Fruit fly (Drosophila melanogaster) whole organism, embryonic: ENCODE measurements around the gene CG11095.
A peak's percentile ranks its signal among the peaks of the same experiment; 100 is the strongest.

ENCODE experiments used
- CG14014 ChIP-seq: fragments of 200-800 bp; sonication (Bioruptor generic); IDR thresholded peaks from 2 replicates; pipeline ENCODE4 v1.3.6; 2022; ENCODE audit warnings: missing biosample characterization, missing genetic modification characterization
- CG17385 ChIP-seq: fragments of 200-800 bp; sonication (Bioruptor generic); optimal IDR thresholded peaks from 3 replicates; lab custom pipeline; 2018; ENCODE audit warnings: missing biosample characterization, mild to moderate bottlenecking, missing genetic modification characterization
- Fer3 ChIP-seq: fragments of 200-800 bp; sonication (Bioruptor generic); optimal IDR thresholded peaks from 2 replicates; lab custom pipeline; 2018; ENCODE audit warnings: missing biosample characterization, mild to moderate bottlenecking, missing genetic modification characterization, moderate library complexity
- cas ChIP-seq: fragments of 200-800 bp; sonication (Bioruptor generic); IDR thresholded peaks from 2 replicates; pipeline ENCODE4 v1.3.6; 2022; ENCODE audit warnings: missing biosample characterization, missing genetic modification characterization
- hth ChIP-seq: fragments of >200 bp; optimal IDR thresholded peaks from 2 replicates; lab custom pipeline; 2017; ENCODE audit warnings: inconsistent platforms
- kni ChIP-seq: fragments of 200-800 bp; sonication (Bioruptor generic); optimal IDR thresholded peaks from 3 replicates; lab custom pipeline; 2017; ENCODE audit warnings: mild to moderate bottlenecking, missing biosample characterization, missing genetic modification reagents, missing genetic modification characterization
- tx ChIP-seq: fragments of 200-800 bp; sonication (Bioruptor generic); optimal IDR thresholded peaks from 2 replicates; lab custom pipeline; 2016; ENCODE audit warnings: missing biosample characterization, missing genetic modification characterization
- zen ChIP-seq: fragments of 200-800 bp; sonication (Bioruptor generic); optimal IDR thresholded peaks from 3 replicates; lab custom pipeline; 2018; ENCODE audit warnings: missing biosample characterization, mild to moderate bottlenecking, missing genetic modification characterization, moderate library complexity

DNA sequence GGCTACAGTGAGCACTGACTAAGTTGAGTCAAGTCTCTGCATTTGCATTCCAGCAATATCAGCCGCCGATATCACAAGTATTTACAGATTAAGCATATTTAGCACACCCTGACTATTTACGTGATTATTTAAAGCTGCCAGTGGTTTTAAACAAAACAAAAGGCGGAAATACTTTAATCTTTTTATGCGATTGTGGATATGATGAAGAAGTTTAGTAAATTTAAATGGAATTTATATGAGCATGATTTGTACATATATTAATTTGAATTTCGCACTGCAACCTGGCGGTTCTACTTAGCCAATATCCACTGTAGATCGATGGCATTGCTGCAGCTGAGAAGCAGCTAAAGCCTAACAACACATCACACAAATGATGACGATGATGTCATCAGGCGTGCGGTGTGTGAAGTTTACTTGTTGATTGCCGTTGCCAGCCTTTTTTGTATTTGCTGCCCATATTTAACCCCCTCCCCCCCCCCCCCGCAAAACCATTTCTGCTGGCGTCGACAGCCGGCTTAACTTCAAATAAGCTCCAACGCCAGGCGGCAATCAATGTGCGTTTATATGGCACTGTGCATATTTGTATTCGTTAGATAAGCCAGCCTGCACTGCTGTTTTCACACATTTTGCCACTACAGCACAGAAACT lies 4.2 kb downstream of the CG11095 start:
- TF ChIP-seq hth (no peak), zen (tag; lab: Kevin White, UChicago) (peak; percentile 9), kni (peak; percentile 18), Fer3 (tag; lab: Kevin White, UChicago) (peak; percentile 38), CG17385 (GFP tag; lab: Kevin White, UChicago) (peak; percentile 46), cas (GFP tag; lab: Robert Waterston, UW) (no peak), tx (GFP tag; lab: Kevin White, UChicago) (no peak), CG14014 (GFP tag; lab: Robert Waterston, UW) (no peak)
